Worm (Caenorhabditis elegans) whole organism, late embryonic: ENCODE data around the gene R01H2.2.

Experiments used
- C38D4.7 ChIP-seq: fragments of 200-800 bp; sonication (Bioruptor generic); optimal IDR thresholded peaks from 2 replicates; lab custom pipeline; 2018; ENCODE audit warnings: mild to moderate bottlenecking, missing genetic modification characterization, moderate library complexity, missing compliant biosample characterization
- K02D7.2 ChIP-seq: sonication (generic microtip); optimal IDR thresholded peaks from 2 replicates; lab custom pipeline; 2017; ENCODE audit warnings: mild to moderate bottlenecking, missing genetic modification characterization, missing compliant biosample characterization
- K09A11.1 ChIP-seq: sonication (generic microtip); optimal IDR thresholded peaks from 2 replicates; lab custom pipeline; 2017; ENCODE audit warnings: antibody characterized with exemption, mild to moderate bottlenecking, missing genetic modification characterization, missing compliant biosample characterization; ENCODE audit not compliant: insufficient read depth
- T23F11.4 ChIP-seq: fragments of 200-800 bp; sonication (Bioruptor generic); optimal IDR thresholded peaks from 2 replicates; lab custom pipeline; 2018; ENCODE audit warnings: mild to moderate bottlenecking, missing genetic modification characterization, missing compliant biosample characterization
- ama-1 ChIP-seq: fragments of 150-350 bp; optimal IDR thresholded peaks from 2 replicates; lab custom pipeline; 2014
- ceh-14 ChIP-seq: sonication (generic microtip); optimal IDR thresholded peaks from 2 replicates; lab custom pipeline; 2016; ENCODE audit warnings: missing genotype, missing genetic modification characterization, missing compliant biosample characterization
- ceh-18 ChIP-seq: sonication (generic microtip); optimal IDR thresholded peaks from 2 replicates; lab custom pipeline; 2016; ENCODE audit warnings: missing genetic modification characterization, missing compliant biosample characterization
- ceh-19 ChIP-seq: fragments of 200-800 bp; sonication (Bioruptor generic); optimal IDR thresholded peaks from 2 replicates; lab custom pipeline; 2018; ENCODE audit warnings: mild to moderate bottlenecking, missing genetic modification characterization, missing compliant biosample characterization
- ceh-2 ChIP-seq: sonication (generic microtip); optimal IDR thresholded peaks from 2 replicates; lab custom pipeline; 2016; ENCODE audit warnings: missing genotype, missing genetic modification characterization, missing compliant biosample characterization
- ceh-30 ChIP-seq: fragments of 150-350 bp; optimal IDR thresholded peaks from 2 replicates; lab custom pipeline; 2014; ENCODE audit warnings: missing biosample characterization, missing genetic modification characterization
- ceh-31 ChIP-seq: sonication (generic microtip); optimal IDR thresholded peaks from 2 replicates; lab custom pipeline; 2016; ENCODE audit warnings: missing genetic modification characterization, missing compliant biosample characterization
- ceh-48 ChIP-seq: sonication (generic microtip); optimal IDR thresholded peaks from 2 replicates; lab custom pipeline; 2016; ENCODE audit warnings: missing genetic modification characterization, inconsistent platforms, missing compliant biosample characterization
- che-1 ChIP-seq: sonication (generic microtip); optimal IDR thresholded peaks from 2 replicates; lab custom pipeline; 2016; ENCODE audit warnings: mild to moderate bottlenecking, missing genetic modification characterization, missing compliant biosample characterization
- elt-4 ChIP-seq: sonication (generic microtip); optimal IDR thresholded peaks from 2 replicates; lab custom pipeline; 2016; ENCODE audit warnings: missing genetic modification characterization, missing compliant biosample characterization
- ets-4 ChIP-seq: sonication (generic microtip); optimal IDR thresholded peaks from 2 replicates; lab custom pipeline; 2016; ENCODE audit warnings: missing genetic modification characterization, missing compliant biosample characterization
- eyg-1 ChIP-seq: sonication (generic microtip); optimal IDR thresholded peaks from 2 replicates; lab custom pipeline; 2016; ENCODE audit warnings: missing genotype, missing genetic modification characterization, missing compliant biosample characterization
- hlh-13 ChIP-seq: fragments of 200-800 bp; sonication (Bioruptor generic); optimal IDR thresholded peaks from 2 replicates; lab custom pipeline; 2018; ENCODE audit warnings: mild to moderate bottlenecking, missing genetic modification characterization, missing compliant biosample characterization
- hlh-30 ChIP-seq: sonication (generic microtip); optimal IDR thresholded peaks from 2 replicates; lab custom pipeline; 2017; ENCODE audit warnings: antibody characterized with exemption, missing genetic modification characterization, missing compliant biosample characterization; ENCODE audit not compliant: insufficient read depth
- hlh-8 ChIP-seq: sonication (generic microtip); optimal IDR thresholded peaks from 2 replicates; lab custom pipeline; 2016; ENCODE audit warnings: missing genotype, missing genetic modification characterization, missing compliant biosample characterization
- lim-6 ChIP-seq: sonication (generic microtip); optimal IDR thresholded peaks from 2 replicates; lab custom pipeline; 2016; ENCODE audit warnings: missing genetic modification characterization, missing compliant biosample characterization
- lin-11 ChIP-seq: fragments of 200-800 bp; sonication (Bioruptor generic); optimal IDR thresholded peaks from 2 replicates; lab custom pipeline; 2018; ENCODE audit warnings: mild to moderate bottlenecking, missing genetic modification characterization, missing compliant biosample characterization
- nfya-1 ChIP-seq: sonication (generic microtip); optimal IDR thresholded peaks from 2 replicates; lab custom pipeline; 2017; ENCODE audit warnings: missing genetic modification characterization, mild to moderate bottlenecking, missing compliant biosample characterization, antibody characterized with exemption, moderate library complexity
- nhr-11 ChIP-seq: fragments of 150-350 bp; optimal IDR thresholded peaks from 2 replicates; lab custom pipeline; 2014; ENCODE audit warnings: missing biosample characterization, missing genetic modification characterization
- odd-2 ChIP-seq: sonication (generic microtip); optimal IDR thresholded peaks from 2 replicates; lab custom pipeline; 2017; ENCODE audit warnings: antibody characterized with exemption, mild to moderate bottlenecking, missing genetic modification characterization, missing compliant biosample characterization
- pag-3 ChIP-seq: sonication (generic microtip); optimal IDR thresholded peaks from 2 replicates; lab custom pipeline; 2016; ENCODE audit warnings: missing compliant biosample characterization, missing genetic modification characterization, borderline replicate concordance
- pat-9 ChIP-seq: fragments of 200-800 bp; sonication (Bioruptor generic); optimal IDR thresholded peaks from 2 replicates; lab custom pipeline; 2018; ENCODE audit warnings: mild to moderate bottlenecking, missing genetic modification characterization, moderate library complexity, missing compliant biosample characterization
- pax-1 ChIP-seq: fragments of 150-350 bp; optimal IDR thresholded peaks from 2 replicates; lab custom pipeline; 2014; ENCODE audit warnings: missing biosample characterization, missing genetic modification characterization
- pha-4 ChIP-seq: fragments of 150-350 bp; optimal IDR thresholded peaks from 2 replicates; lab custom pipeline; 2018; ENCODE audit warnings: missing biosample characterization, missing genetic modification reagents, missing genetic modification characterization
- pros-1 ChIP-seq: fragments of 150-350 bp; optimal IDR thresholded peaks from 2 replicates; lab custom pipeline; 2014; ENCODE audit warnings: missing biosample characterization, missing genetic modification reagents, missing genetic modification characterization
- ref-2 ChIP-seq: sonication (generic microtip); optimal IDR thresholded peaks from 2 replicates; lab custom pipeline; 2016; ENCODE audit warnings: missing genetic modification characterization, missing compliant biosample characterization
- sdc-2 ChIP-seq: sonication (generic microtip); optimal IDR thresholded peaks from 2 replicates; lab custom pipeline; 2016; ENCODE audit warnings: missing genotype, missing genetic modification characterization, missing compliant biosample characterization
- tbx-7 ChIP-seq: sonication (generic microtip); optimal IDR thresholded peaks from 2 replicates; lab custom pipeline; 2016; ENCODE audit warnings: missing genotype, missing genetic modification characterization, missing compliant biosample characterization
- unc-3 ChIP-seq, 2 experiments: fragments of 200-800 bp in 1 of 2; sonication (Bioruptor generic) in 1 of 2; sonication (generic microtip) in 1 of 2; conservative IDR thresholded peaks in 1 of 2; optimal IDR thresholded peaks in 1 of 2; 2 replicates each; pipeline versions ENCODE4 v1.3.6 to Lab custom; 2016 to 2022; ENCODE audit warnings: missing compliant biosample characterization in 2 of 2, missing genetic modification characterization in 2 of 2, missing genetic modification reagents in 1 of 2
- unc-42 ChIP-seq: sonication (generic microtip); optimal IDR thresholded peaks from 2 replicates; lab custom pipeline; 2016; ENCODE audit warnings: missing genotype, missing genetic modification characterization, missing compliant biosample characterization
- unc-86 ChIP-seq: sonication (generic microtip); optimal IDR thresholded peaks from 2 replicates; lab custom pipeline; 2016; ENCODE audit warnings: missing genetic modification characterization, missing compliant biosample characterization
- zip-5 ChIP-seq: sonication (generic microtip); optimal IDR thresholded peaks from 2 replicates; lab custom pipeline; 2016; ENCODE audit warnings: missing genetic modification characterization, missing compliant biosample characterization
- ztf-16 ChIP-seq: sonication (generic microtip); optimal IDR thresholded peaks from 2 replicates; lab custom pipeline; 2017; ENCODE audit warnings: missing genetic modification characterization, missing compliant biosample characterization

Gene R01H2.2

ce11 chrIII:7091042-7091441, 34.7 kb downstream of the R01H2.2 start, which contains the start of gene ZK418.2:
Gene ZK418.2, plus strand, starts transcription at chrIII:7091342.
- TF ChIP-seq ceh-18 (tag; lab: Kevin White, UChicago) (no peak), eyg-1 (tag; lab: Kevin White, UChicago) (no peak), lin-11 (tag; lab: Kevin White, UChicago) (no peak), hlh-30 (tag; lab: Kevin White, UChicago) (no peak), ceh-19 (no peak), unc-86 (tag; lab: Kevin White, UChicago) (no peak), nfya-1 (tag; lab: Kevin White, UChicago) (no peak), pat-9 (tag; lab: Kevin White, UChicago) (no peak), sdc-2 (no peak), ceh-48 (tag; lab: Kevin White, UChicago) (no peak), che-1 (tag; lab: Kevin White, UChicago) (no peak), zip-5 (no peak), pros-1 (tag; lab: Kevin White, UChicago) (no peak), ets-4 (tag; lab: Kevin White, UChicago) (no peak)

ce11 chrIII:7095156-7095555, 38.8 kb downstream of the R01H2.2 start, which contains the start of gene nhr-9:
Gene nhr-9, plus strand, starts transcription at chrIII:7095462.
- TF ChIP-seq lim-6 (tag; lab: Kevin White, UChicago) (no peak), ceh-31 (tag; lab: Kevin White, UChicago) (no peak), elt-4 (tag; lab: Kevin White, UChicago) (no peak), K02D7.2 (tag; lab: Kevin White, UChicago) (no peak), pha-4 (tag; lab: Kevin White, UChicago) (no peak), unc-86 (tag; lab: Kevin White, UChicago) (no peak), lin-11 (tag; lab: Kevin White, UChicago) (no peak), odd-2 (tag; lab: Kevin White, UChicago) (no peak), ceh-48 (tag; lab: Kevin White, UChicago) (no peak), hlh-30 (tag; lab: Kevin White, UChicago) (no peak), ceh-18 (tag; lab: Kevin White, UChicago) (no peak), ceh-14 (tag; lab: Kevin White, UChicago) (no peak)

ce11 chrIII:7096481-7096880, 40.1 kb downstream of the R01H2.2 start:
- TF ChIP-seq ztf-16 (tag; lab: Kevin White, UChicago) (no peak), nhr-11 (tag; lab: Kevin White, UChicago) (no peak), pag-3 (tag; lab: Kevin White, UChicago) (no peak), pha-4 (tag; lab: Kevin White, UChicago) (no peak), unc-3 (GFP tag; conservative IDR thresholded peaks at IDR 0.05; lab: Robert Waterston, UW) (no peak), unc-3 (tag; optimal IDR thresholded peaks at IDR 0.05; lab: Kevin White, UChicago) (no peak), T23F11.4 (no peak), ama-1 (lab: Kevin White, UChicago) (no peak), tbx-7 (tag; lab: Kevin White, UChicago) (no peak), lim-6 (tag; lab: Kevin White, UChicago) (no peak), ceh-30 (no peak), hlh-13 (GFP tag; lab: Kevin White, UChicago) (no peak), K09A11.1 (tag; lab: Kevin White, UChicago) (no peak), pros-1 (tag; lab: Kevin White, UChicago) (no peak), hlh-8 (no peak), elt-4 (tag; lab: Kevin White, UChicago) (no peak), ref-2 (tag; lab: Kevin White, UChicago) (no peak), pax-1 (tag; lab: Kevin White, UChicago) (no peak), ceh-19 (no peak)

- TF ChIP-seq unc-42 = no peak
- no peak for TF ChIP-seq C38D4.7 (GFP tag; lab: Kevin White, UChicago)
- no peak for TF ChIP-seq ceh-2 (tag; lab: Kevin White, UChicago)
- TF ChIP-seq, all 69 proteins: peak for 0
Observed at ce11 chrIII:7100001-7100400, 43.7 kb downstream of the R01H2.2 start, which contains the start of gene ZK418.11. Gene ZK418.11, plus strand, starts transcription at chrIII:7100289.
